Fruit fly (Drosophila melanogaster) whole organism, embryonic: ENCODE data around the gene CG7408.
A peak's percentile ranks its signal among the peaks of the same experiment; 100 is the strongest.
"Not testable (repeated sequence)": the region's sequence is repeated elsewhere in the genome, so short reads cannot be mapped to it uniquely, and the experiment has no call there.

Source experiments
- CG11695 ChIP-seq: fragments of 200-800 bp; sonication (Bioruptor generic); IDR thresholded peaks from 3 replicates; pipeline ENCODE4 v1.3.6; 2022; ENCODE audit warnings: missing biosample characterization, missing genetic modification characterization
- CG12071 ChIP-seq: fragments of 200-800 bp; sonication (Bioruptor generic); optimal IDR thresholded peaks from 3 replicates; lab custom pipeline; 2018; ENCODE audit warnings: missing biosample characterization, mild to moderate bottlenecking, missing genetic modification characterization
- CG12744 ChIP-seq: fragments of 200-800 bp; sonication (Bioruptor generic); optimal IDR thresholded peaks from 2 replicates; lab custom pipeline; 2016; ENCODE audit warnings: missing biosample characterization, missing genetic modification characterization
- CG14441 ChIP-seq: fragments of 200-800 bp; sonication (Bioruptor generic); IDR thresholded peaks from 2 replicates; pipeline ENCODE4 v1.3.6; 2022; ENCODE audit warnings: missing biosample characterization, missing genetic modification characterization
- CG14965 ChIP-seq: fragments of 200-800 bp; sonication (Bioruptor generic); optimal IDR thresholded peaks from 2 replicates; lab custom pipeline; 2016; ENCODE audit warnings: missing biosample characterization, missing genetic modification characterization, borderline replicate concordance
- CG16779 ChIP-seq: fragments of 200-800 bp; sonication (Bioruptor generic); IDR thresholded peaks from 2 replicates; pipeline ENCODE4 v1.3.6; 2022; ENCODE audit warnings: missing biosample characterization, missing genetic modification characterization
- CG17359 ChIP-seq: fragments of 200-800 bp; sonication (Bioruptor generic); optimal IDR thresholded peaks from 3 replicates; lab custom pipeline; 2018; ENCODE audit warnings: missing biosample characterization, mild to moderate bottlenecking, missing genetic modification characterization, moderate library complexity
- CG18011 ChIP-seq: fragments of 200-800 bp; sonication (Bioruptor generic); optimal IDR thresholded peaks from 2 replicates; lab custom pipeline; 2017; ENCODE audit warnings: missing biosample characterization, missing genetic modification characterization, mild to moderate bottlenecking, moderate library complexity, missing genotype
- CG2129 ChIP-seq: fragments of 200-800 bp; sonication (Bioruptor generic); IDR thresholded peaks from 2 replicates; pipeline ENCODE4 v1.3.6; 2022; ENCODE audit warnings: missing biosample characterization, missing genetic modification characterization; ENCODE audit not compliant: partially characterized antibody
- CG2875 ChIP-seq: fragments of 200-800 bp; sonication (Bioruptor generic); optimal IDR thresholded peaks from 2 replicates; lab custom pipeline; 2017; ENCODE audit warnings: missing biosample characterization, mild to moderate bottlenecking, missing genetic modification characterization, missing genetic modification reagents
- CG31441 ChIP-seq: fragments of 200-800 bp; sonication (Bioruptor generic); IDR thresholded peaks from 2 replicates; pipeline ENCODE4 v1.3.6; 2022; ENCODE audit warnings: missing biosample characterization, missing genetic modification characterization
- CG6813 ChIP-seq: fragments of 200-800 bp; sonication (Bioruptor generic); optimal IDR thresholded peaks from 2 replicates; lab custom pipeline; 2017; ENCODE audit warnings: missing biosample characterization, missing genetic modification characterization, mild to moderate bottlenecking, moderate library complexity, missing genetic modification reagents
- CG7357 ChIP-seq: fragments of 200-800 bp; sonication (Bioruptor generic); IDR thresholded peaks from 3 replicates; pipeline ENCODE4 v1.3.6; 2022; ENCODE audit warnings: missing biosample characterization, missing genetic modification characterization
- CG7786 ChIP-seq: fragments of 200-800 bp; sonication (Bioruptor generic); optimal IDR thresholded peaks from 2 replicates; lab custom pipeline; 2016; ENCODE audit warnings: missing biosample characterization, missing genetic modification characterization
- CrebB ChIP-seq: fragments of 200-800 bp; sonication (Bioruptor generic); optimal IDR thresholded peaks from 3 replicates; lab custom pipeline; 2018; ENCODE audit warnings: missing biosample characterization, mild to moderate bottlenecking, missing genetic modification characterization
- Deaf1 ChIP-seq: fragments of 200-800 bp; optimal IDR thresholded peaks from 3 replicates; lab custom pipeline; 2019; ENCODE audit warnings: missing biosample characterization, mild to moderate bottlenecking, missing genetic modification characterization, moderate library complexity
- Drgx ChIP-seq: fragments of 200-800 bp; sonication (Bioruptor generic); IDR thresholded peaks from 2 replicates; pipeline ENCODE4 v1.3.6; 2022; ENCODE audit warnings: missing biosample characterization, missing genetic modification characterization
- Eip74EF ChIP-seq, 2 experiments: fragments of 200-800 bp in 1 of 2; fragments of >200 bp in 1 of 2; sonication (Bioruptor generic) in 1 of 2; optimal IDR thresholded peaks; 2 replicates each; lab custom pipeline; 2017 to 2019; ENCODE audit warnings: missing biosample characterization in 2 of 2, missing genetic modification characterization in 2 of 2, mild to moderate bottlenecking in 1 of 2, moderate library complexity in 1 of 2
- Ets65A ChIP-seq: fragments of 200-800 bp; sonication (Bioruptor generic); peaks from one replicate; lab custom pipeline; 2016; ENCODE audit warnings: missing biosample characterization, missing genetic modification characterization
- Mad ChIP-seq: fragments of 200-800 bp; sonication (Bioruptor generic); optimal IDR thresholded peaks from 2 replicates; lab custom pipeline; 2016; ENCODE audit warnings: missing biosample characterization, missing genetic modification characterization
- Mes4 ChIP-seq: fragments of 200-800 bp; sonication (Bioruptor generic); optimal IDR thresholded peaks from 2 replicates; lab custom pipeline; 2016; ENCODE audit warnings: missing biosample characterization, missing genetic modification characterization
- Mrtf ChIP-seq: fragments of 200-800 bp; sonication (Bioruptor generic); IDR thresholded peaks from 3 replicates; pipeline ENCODE4 v1.3.6; 2022; ENCODE audit warnings: missing biosample characterization, missing genetic modification characterization
- Myb ChIP-seq: fragments of 200-800 bp; sonication (Bioruptor generic); optimal IDR thresholded peaks from 2 replicates; lab custom pipeline; 2016; ENCODE audit warnings: missing biosample characterization, missing genetic modification characterization
- Sox100B ChIP-seq: fragments of 200-800 bp; sonication (Bioruptor generic); optimal IDR thresholded peaks from 3 replicates; lab custom pipeline; 2018; ENCODE audit warnings: missing biosample characterization, mild to moderate bottlenecking, missing genetic modification characterization
- Sox102F ChIP-seq: fragments of 200-800 bp; sonication (Bioruptor generic); optimal IDR thresholded peaks from 2 replicates; lab custom pipeline; 2018; ENCODE audit warnings: missing biosample characterization, mild to moderate bottlenecking, missing genetic modification characterization, moderate library complexity
- bab2 ChIP-seq: fragments of 200-800 bp; sonication (Bioruptor generic); optimal IDR thresholded peaks from 2 replicates; lab custom pipeline; 2016; ENCODE audit warnings: missing biosample characterization, missing genetic modification characterization
- chinmo ChIP-seq: fragments of 200-800 bp; sonication (Bioruptor generic); IDR thresholded peaks from 4 replicates; pipeline ENCODE4 v1.3.6; 2022; ENCODE audit warnings: missing biosample characterization, missing genetic modification characterization; ENCODE audit not compliant: partially characterized antibody
- ci ChIP-seq: fragments of 200-800 bp; sonication (Bioruptor generic); IDR thresholded peaks from 3 replicates; pipeline ENCODE4 v1.3.6; 2022; ENCODE audit warnings: missing biosample characterization, missing genetic modification characterization
- dati ChIP-seq: fragments of 200-800 bp; sonication (Bioruptor generic); IDR thresholded peaks from 2 replicates; pipeline ENCODE4 v1.3.6; 2022; ENCODE audit warnings: missing biosample characterization, missing genetic modification characterization
- ewg ChIP-seq: fragments of 200-800 bp; sonication (Bioruptor generic); optimal IDR thresholded peaks from 3 replicates; lab custom pipeline; 2017; ENCODE audit warnings: mild to moderate bottlenecking, missing biosample characterization, missing genetic modification reagents, missing genetic modification characterization
- exex ChIP-seq: fragments of 200-800 bp; sonication (Bioruptor generic); optimal IDR thresholded peaks from 4 replicates; lab custom pipeline; 2018; ENCODE audit warnings: missing biosample characterization, mild to moderate bottlenecking, missing genetic modification characterization, moderate library complexity
- gfzf ChIP-seq: fragments of 200-800 bp; sonication (Bioruptor generic); optimal IDR thresholded peaks from 2 replicates; lab custom pipeline; 2016; ENCODE audit warnings: missing biosample characterization, mild to moderate bottlenecking, missing genetic modification characterization, moderate library complexity
- grn ChIP-seq: fragments of 200-800 bp; sonication (Bioruptor generic); optimal IDR thresholded peaks from 3 replicates; lab custom pipeline; 2017; ENCODE audit warnings: missing biosample characterization, missing genetic modification characterization
- klu ChIP-seq: fragments of 200-800 bp; sonication (Bioruptor generic); IDR thresholded peaks from 2 replicates; pipeline ENCODE4 v1.3.6; 2022; ENCODE audit warnings: missing biosample characterization, missing genetic modification characterization
- nerfin-2 ChIP-seq: fragments of 200-800 bp; sonication (Bioruptor generic); IDR thresholded peaks from 2 replicates; pipeline ENCODE4 v1.3.6; 2022; ENCODE audit warnings: missing biosample characterization, missing genetic modification characterization; ENCODE audit not compliant: partially characterized antibody
- salm ChIP-seq: fragments of 200-800 bp; sonication (Bioruptor generic); optimal IDR thresholded peaks from 2 replicates; lab custom pipeline; 2018; ENCODE audit warnings: missing biosample characterization, mild to moderate bottlenecking, missing genetic modification characterization
- slou ChIP-seq: fragments of 200-800 bp; sonication (Bioruptor generic); optimal IDR thresholded peaks from 3 replicates; lab custom pipeline; 2016; ENCODE audit warnings: missing biosample characterization, missing genetic modification characterization
- so ChIP-seq: fragments of 200-800 bp; sonication (Bioruptor generic); IDR thresholded peaks from 3 replicates; pipeline ENCODE4 v1.3.6; 2022; ENCODE audit warnings: missing biosample characterization, missing genetic modification characterization
- toy ChIP-seq: fragments of 200-800 bp; sonication (Bioruptor generic); IDR thresholded peaks from 2 replicates; pipeline ENCODE4 v1.3.6; 2022; ENCODE audit warnings: missing biosample characterization, missing genetic modification characterization
- vvl ChIP-seq: fragments of 200-800 bp; sonication (Bioruptor generic); IDR thresholded peaks from 2 replicates; pipeline ENCODE4 v1.3.6; 2022; ENCODE audit warnings: missing biosample characterization, missing genetic modification characterization
- wek ChIP-seq: fragments of 200-800 bp; sonication (Bioruptor generic); optimal IDR thresholded peaks from 3 replicates; lab custom pipeline; 2018; ENCODE audit warnings: missing biosample characterization, mild to moderate bottlenecking, missing genetic modification characterization, moderate library complexity

Gene CG7408

dm6 chr3L:17858174-17858573 lies 20.7 kb upstream of the CG7408 start, which contains the start of gene CG34002:
Gene CG34002, plus strand, starts transcription at chr3L:17858474.
- not testable (repeated sequence) for TF ChIP-seq CrebB (tag; lab: Kevin White, UChicago); wek (GFP tag; lab: Kevin White, UChicago); CG14965

dm6 chr3L:17884276-17884675 lies 5.4 kb downstream of the CG7408 start, which contains the start of gene CG5506:
Gene CG5506, minus strand, starts transcription at chr3L:17884376.
- no peak for TF ChIP-seq CG14441
- TF ChIP-seq grn (GFP tag; lab: Kevin White, UChicago) = peak; percentile 4
- no peak for TF ChIP-seq gfzf (GFP tag; lab: Kevin White, UChicago)
- no peak for TF ChIP-seq CG2875 (GFP tag; lab: Kevin White, UChicago)
- TF ChIP-seq exex (tag; lab: Kevin White, UChicago) = peak; percentile 48
- TF ChIP-seq, all 482 proteins: peak for 2

- TF ChIP-seq exex (tag; lab: Kevin White, UChicago) = peak; percentile 7
- peak; percentile 31 for TF ChIP-seq Ets65A
- no peak for TF ChIP-seq CG2129
- TF ChIP-seq CG31441 (GFP tag; lab: Robert Waterston, UW) = no peak
- TF ChIP-seq, all 482 proteins: peak for 2
Measured at dm6 chr3L:17886545-17886944, 7.6 kb downstream of the CG7408 start, which contains the start of gene CG16775. Gene CG16775, minus strand, starts transcription at chr3L:17886645.

dm6 chr3L:17887393-17887792 lies 8.5 kb downstream of the CG7408 start, which contains the start of gene CG7402:
Gene CG7402, plus strand, starts transcription at chr3L:17887705.
- no peak for TF ChIP-seq toy
- peak; percentile 89 for TF ChIP-seq CG18011
- 0 out of 3 replicates have a peak, but pooled peaks have one; percentile 15 for TF ChIP-seq CG7357 (GFP tag; lab: Robert Waterston, UW)
- no peak for TF ChIP-seq slou
- TF ChIP-seq, all 482 proteins: peak for 2

dm6 chr3L:17893660-17894059 lies 14.8 kb downstream of the CG7408 start:
- TF ChIP-seq chinmo (GFP tag; lab: Robert Waterston, UW) = 0 out of 4 replicates have a peak, but pooled peaks have one; percentile 69
- TF ChIP-seq Mad (GFP tag; lab: Kevin White, UChicago) = no peak
- no peak for TF ChIP-seq so (GFP tag; lab: Robert Waterston, UW)
- peak; percentile 65 for TF ChIP-seq ewg (GFP tag; lab: Kevin White, UChicago)
- TF ChIP-seq Myb = no peak
- no peak for TF ChIP-seq Mes4 (GFP tag; lab: Kevin White, UChicago)
- TF ChIP-seq CG16779 (GFP tag; lab: Robert Waterston, UW) = 0 out of 2 replicates have a peak, but pooled peaks have one; percentile 4
- TF ChIP-seq Deaf1 (tag; lab: Kevin White, UChicago) = peak; percentile 80
- no peak for TF ChIP-seq Drgx (GFP tag; lab: Robert Waterston, UW)

- TF ChIP-seq nerfin-2 (no peak), CG17359 (tag; lab: Kevin White, UChicago) (peak; percentile 14), salm (tag; lab: Kevin White, UChicago) (peak; percentile 16), vvl (GFP tag; lab: Robert Waterston, UW) (0 out of 2 replicates have a peak, but pooled peaks have one; percentile 54), CG6813 (peak; percentile 39), Mrtf (no peak), klu (GFP tag; lab: Robert Waterston, UW) (no peak), CG7786 (GFP tag; lab: Kevin White, UChicago) (no peak), Eip74EF (GFP tag; optimal IDR thresholded peaks at IDR 0.05; lab: Kevin White, UChicago) (peak in 1 of 2 experiments; percentile 34), CG12071 (GFP tag; lab: Kevin White, UChicago) (peak; percentile 63), bab2 (GFP tag; lab: Kevin White, UChicago) (no peak), Sox102F (peak; percentile 8), dati (no peak), CG11695 (GFP tag; lab: Robert Waterston, UW) (0 out of 3 replicates have a peak, but pooled peaks have one; percentile 16), ci (GFP tag; lab: Robert Waterston, UW) (peak; percentile 66; the same call in 2 of the 3 replicates), Sox100B (GFP tag; lab: Kevin White, UChicago) (peak; percentile 21), CG12744 (GFP tag; lab: Kevin White, UChicago) (no peak)
Measured at dm6 chr3L:17895815-17896275, 16.9 kb downstream of the CG7408 start, which contains the start of gene Tsp74F. Gene Tsp74F, minus strand, starts transcription at chr3L:17895862.
